Fruit fly (Drosophila melanogaster): Measurements from ENCODE around the gene CG13807.

CG13807 gene

DNA sequence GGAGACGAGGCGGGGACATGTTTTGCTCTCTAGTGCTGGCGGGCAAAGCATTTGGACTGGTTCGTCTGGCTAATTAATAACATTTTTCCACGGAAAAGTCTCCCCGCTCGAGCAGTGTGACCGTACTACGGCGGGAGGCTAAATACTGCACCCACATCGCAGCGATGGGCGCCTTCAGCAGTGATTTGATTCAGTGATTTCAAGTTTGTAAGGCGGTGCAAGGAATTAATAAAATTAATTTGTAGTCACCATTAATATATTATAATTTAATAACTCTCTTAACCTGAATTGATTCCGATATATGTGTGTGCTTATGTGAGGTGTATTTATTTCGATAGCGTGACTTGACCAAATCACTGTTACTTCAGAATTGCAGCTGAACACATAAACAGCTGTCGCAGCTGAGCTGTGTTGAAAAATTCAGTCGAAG lies at the start of gene CG13807, which contains the start of gene oxt (continued):
- peak; percentile 72 for TF ChIP-seq CG10462 (GFP tag; optimal IDR thresholded peaks at IDR 0.05)
- no peak for TF ChIP-seq eyg (GFP tag; optimal IDR thresholded peaks at IDR 0.05)
- peak; percentile 84 for TF ChIP-seq CG12155 (GFP tag; optimal IDR thresholded peaks at IDR 0.05)
- TF ChIP-seq CG17829 (tag; optimal IDR thresholded peaks at IDR 0.05), result peak; percentile 92
- peak; percentile 79 for TF ChIP-seq Hsf (GFP tag; optimal IDR thresholded peaks at IDR 0.05)
- peak; percentile 70 for TF ChIP-seq CG17802 (tag; optimal IDR thresholded peaks at IDR 0.05)
- peak; percentile 89 for TF ChIP-seq E2f1 (GFP tag; IDR thresholded peaks at IDR 0.05)
- no peak for TF ChIP-seq CG7963 (GFP tag; IDR thresholded peaks at IDR 0.05; ENCODE audit: partially characterized antibody)
- peak; percentile 93 for TF ChIP-seq CG30403 (GFP tag; optimal IDR thresholded peaks at IDR 0.05)
- no peak for TF ChIP-seq CG15479 (GFP tag; optimal IDR thresholded peaks at IDR 0.05)
- TF ChIP-seq ash1 (GFP tag; optimal IDR thresholded peaks at IDR 0.05), result peak; percentile 9
- peak; percentile 87 for TF ChIP-seq az2 (GFP tag; optimal IDR thresholded peaks at IDR 0.05)
- TF ChIP-seq kni (GFP tag; optimal IDR thresholded peaks at IDR 0.05), result no peak
- peak; percentile 84 for TF ChIP-seq CG11695 (GFP tag; IDR thresholded peaks at IDR 0.05)
- peak; percentile 87 for TF ChIP-seq al (GFP tag; IDR thresholded peaks at IDR 0.05)
- TF ChIP-seq tup (GFP tag; optimal IDR thresholded peaks at IDR 0.05), result peak; percentile 68
- peak; percentile 65 for TF ChIP-seq CG34376 (GFP tag; optimal IDR thresholded peaks at IDR 0.05)
- peak; percentile 79 for TF ChIP-seq wor (GFP tag; IDR thresholded peaks at IDR 0.05)
- peak; percentile 85 for TF ChIP-seq Dek (tag; optimal IDR thresholded peaks at IDR 0.05)
- TF ChIP-seq Myb (GFP tag; optimal IDR thresholded peaks at IDR 0.05), result peak; percentile 1
- peak; percentile 75 for TF ChIP-seq CG1529 (GFP tag; optimal IDR thresholded peaks at IDR 0.05)
- peak; percentile 58 for TF ChIP-seq pzg (GFP tag; optimal IDR thresholded peaks at IDR 0.05)
- no peak for TF ChIP-seq Tbp (GFP tag; optimal IDR thresholded peaks at IDR 0.05)
- peak; percentile 80 for TF ChIP-seq Usf (GFP tag; optimal IDR thresholded peaks at IDR 0.05)
- TF ChIP-seq pho (GFP tag; optimal IDR thresholded peaks at IDR 0.05), result peak; percentile 53
- peak; percentile 82 for TF ChIP-seq CG4404 (GFP tag; IDR thresholded peaks at IDR 0.05)
- no peak for TF ChIP-seq Hr39 (optimal IDR thresholded peaks at IDR 0.05)
- TF ChIP-seq CG9215 (GFP tag; IDR thresholded peaks at IDR 0.05), result peak; percentile 78
- peak; percentile 71 for TF ChIP-seq gfzf (GFP tag; optimal IDR thresholded peaks at IDR 0.05)
- peak; percentile 79 for TF ChIP-seq sd (tag; optimal IDR thresholded peaks at IDR 0.05)
- TF ChIP-seq MTF-1 (GFP tag; optimal IDR thresholded peaks at IDR 0.05; ENCODE audit: borderline replicate concordance), result peak; percentile 30
- TF ChIP-seq CG18262 (tag; optimal IDR thresholded peaks at IDR 0.05), result peak; percentile 86
- TF ChIP-seq Nf-YA (GFP tag; IDR thresholded peaks at IDR 0.05), result peak; percentile 81
- TF ChIP-seq CG7556 (GFP tag; optimal IDR thresholded peaks at IDR 0.05), result peak; percentile 82
- TF ChIP-seq eve (GFP tag; optimal IDR thresholded peaks at IDR 0.05), result no peak
- peak; percentile 94 for TF ChIP-seq Xbp1 (GFP tag; optimal IDR thresholded peaks at IDR 0.05)
- TF ChIP-seq CG6854 (GFP tag; optimal IDR thresholded peaks at IDR 0.05), result peak; percentile 39
- peak; percentile 79 for TF ChIP-seq Nf-YC (tag; optimal IDR thresholded peaks at IDR 0.05)
- TF ChIP-seq ato (GFP tag; IDR thresholded peaks at IDR 0.05; ENCODE audit: partially characterized antibody), result no peak
- peak; percentile 86 for TF ChIP-seq CG6272 (GFP tag; IDR thresholded peaks at IDR 0.05)
- peak; percentile 89 for TF ChIP-seq tgo (GFP tag; IDR thresholded peaks at IDR 0.05)
- TF ChIP-seq sc (optimal IDR thresholded peaks at IDR 0.05), result no peak
- peak; percentile 76 for TF ChIP-seq sc (GFP tag; optimal IDR thresholded peaks at IDR 0.05)
- peak; percentile 89 for TF ChIP-seq CG32767 (GFP tag; IDR thresholded peaks at IDR 0.05)
- TF ChIP-seq Side (GFP tag; optimal IDR thresholded peaks at IDR 0.05), result peak; percentile 47
- 0 out of 2 replicates have a peak, but pooled peaks have one; percentile 11 for TF ChIP-seq dan (GFP tag; IDR thresholded peaks at IDR 0.05)
- TF ChIP-seq gsb (GFP tag; IDR thresholded peaks at IDR 0.05), result peak; percentile 82
- TF ChIP-seq CG3847 (GFP tag; IDR thresholded peaks at IDR 0.05), result peak; percentile 83
- TF ChIP-seq NC2β (GFP tag; optimal IDR thresholded peaks at IDR 0.05), result peak; percentile 46
- TF ChIP-seq CG2199 (GFP tag; IDR thresholded peaks at IDR 0.05), result peak; percentile 88
- peak; percentile 75 for TF ChIP-seq CG12219 (GFP tag; optimal IDR thresholded peaks at IDR 0.05)
- peak; percentile 69 for TF ChIP-seq CG5953 (GFP tag; IDR thresholded peaks at IDR 0.05)
- no peak for TF ChIP-seq Ets65A (GFP tag)

Data from whole organism, embryonic.